Fruit fly (Drosophila melanogaster) whole organism, embryonic: ENCODE results near the gene Ubc6.

ENCODE experiments used
- Ada2b ChIP-seq: fragments of 200-800 bp; sonication (Bioruptor generic); IDR thresholded peaks from 2 replicates; pipeline ENCODE4 v1.3.6; 2022; ENCODE audit warnings: missing biosample characterization, missing genetic modification characterization
- Blimp-1 ChIP-seq: fragments of 200-800 bp; sonication (Bioruptor generic); optimal IDR thresholded peaks from 3 replicates; lab custom pipeline; 2018; ENCODE audit warnings: missing biosample characterization, missing genetic modification characterization, mild to moderate bottlenecking, moderate library complexity, missing genetic modification reagents
- CG10147 ChIP-seq: fragments of 200-800 bp; sonication (Bioruptor generic); optimal IDR thresholded peaks from 2 replicates; lab custom pipeline; 2019; ENCODE audit warnings: missing biosample characterization, mild to moderate bottlenecking, missing genetic modification characterization, moderate library complexity
- CG11093 ChIP-seq: fragments of 200-800 bp; sonication (Bioruptor generic); IDR thresholded peaks from 3 replicates; pipeline ENCODE4 v1.3.6; 2022; ENCODE audit warnings: missing biosample characterization, missing genetic modification characterization
- CG13624 ChIP-seq: fragments of 200-800 bp; sonication (Bioruptor generic); optimal IDR thresholded peaks from 2 replicates; lab custom pipeline; 2016; ENCODE audit warnings: missing biosample characterization, missing genetic modification characterization
- CG17328 ChIP-seq: fragments of 200-800 bp; sonication (Bioruptor generic); IDR thresholded peaks from 2 replicates; pipeline ENCODE4 v1.3.6; 2022; ENCODE audit warnings: missing biosample characterization, missing genetic modification characterization
- CG17802 ChIP-seq: fragments of 200-800 bp; sonication (Bioruptor generic); optimal IDR thresholded peaks from 2 replicates; lab custom pipeline; 2018; ENCODE audit warnings: missing biosample characterization, mild to moderate bottlenecking, missing genetic modification characterization, moderate library complexity
- CG17912 ChIP-seq: fragments of 200-800 bp; sonication (Bioruptor generic); optimal IDR thresholded peaks from 2 replicates; lab custom pipeline; 2018; ENCODE audit warnings: missing biosample characterization, mild to moderate bottlenecking, missing genetic modification characterization
- CG18764 ChIP-seq: fragments of 200-800 bp; sonication (Bioruptor generic); optimal IDR thresholded peaks from 3 replicates; lab custom pipeline; 2016; ENCODE audit warnings: missing biosample characterization, missing genetic modification characterization
- CG3163 ChIP-seq: fragments of 200-800 bp; sonication (Bioruptor generic); optimal IDR thresholded peaks from 3 replicates; lab custom pipeline; 2016; ENCODE audit warnings: missing biosample characterization, missing genetic modification characterization
- CG32532 ChIP-seq: fragments of 200-800 bp; sonication (Bioruptor generic); IDR thresholded peaks from 2 replicates; pipeline ENCODE4 v1.3.6; 2022; ENCODE audit warnings: missing biosample characterization, missing genetic modification characterization
- CG42726 ChIP-seq: fragments of 200-800 bp; sonication (Bioruptor generic); IDR thresholded peaks from 2 replicates; pipeline ENCODE4 v1.3.6; 2022; ENCODE audit warnings: missing biosample characterization, missing genetic modification characterization; ENCODE audit not compliant: partially characterized antibody
- CG4424 ChIP-seq: fragments of 200-800 bp; sonication (Bioruptor generic); optimal IDR thresholded peaks from 3 replicates; lab custom pipeline; 2016; ENCODE audit warnings: missing biosample characterization, missing genetic modification characterization
- CG4820 ChIP-seq: fragments of 200-800 bp; sonication (Bioruptor generic); optimal IDR thresholded peaks from 3 replicates; lab custom pipeline; 2016; ENCODE audit warnings: missing biosample characterization, missing genetic modification characterization
- CG6683 ChIP-seq: fragments of 200-800 bp; sonication (Bioruptor generic); optimal IDR thresholded peaks from 2 replicates; lab custom pipeline; 2017; ENCODE audit warnings: missing biosample characterization, mild to moderate bottlenecking, missing genetic modification characterization, missing genetic modification reagents
- CG6689 ChIP-seq: fragments of 200-800 bp; sonication (Bioruptor generic); IDR thresholded peaks from 2 replicates; pipeline ENCODE4 v1.3.6; 2022; ENCODE audit warnings: missing biosample characterization, missing genetic modification characterization
- CG6854 ChIP-seq: fragments of 200-800 bp; sonication (Bioruptor generic); optimal IDR thresholded peaks from 3 replicates; lab custom pipeline; 2017; ENCODE audit warnings: missing biosample characterization, mild to moderate bottlenecking, missing genetic modification characterization
- CG7556 ChIP-seq: fragments of 200-800 bp; sonication (Bioruptor generic); optimal IDR thresholded peaks from 2 replicates; lab custom pipeline; 2017; ENCODE audit warnings: missing biosample characterization, mild to moderate bottlenecking, missing genetic modification characterization
- CG7786 ChIP-seq: fragments of 200-800 bp; sonication (Bioruptor generic); optimal IDR thresholded peaks from 2 replicates; lab custom pipeline; 2016; ENCODE audit warnings: missing biosample characterization, missing genetic modification characterization
- CG9817 ChIP-seq: fragments of 200-800 bp; sonication (Bioruptor generic); optimal IDR thresholded peaks from 2 replicates; lab custom pipeline; 2018; ENCODE audit warnings: missing biosample characterization, mild to moderate bottlenecking, missing genetic modification characterization, moderate library complexity
- CTCF ChIP-seq: fragments of 200-800 bp; sonication (Bioruptor generic); optimal IDR thresholded peaks from 2 replicates; lab custom pipeline; 2017; ENCODE audit warnings: missing biosample characterization, mild to moderate bottlenecking, missing genetic modification characterization, moderate library complexity
- CkIIα-i1 ChIP-seq: fragments of 200-800 bp; sonication (Bioruptor generic); IDR thresholded peaks from 2 replicates; pipeline ENCODE4 v1.3.6; 2022; ENCODE audit warnings: missing biosample characterization, missing genetic modification characterization
- Drgx ChIP-seq: fragments of 200-800 bp; sonication (Bioruptor generic); IDR thresholded peaks from 2 replicates; pipeline ENCODE4 v1.3.6; 2022; ENCODE audit warnings: missing biosample characterization, missing genetic modification characterization
- Ets65A ChIP-seq: fragments of 200-800 bp; sonication (Bioruptor generic); peaks from one replicate; lab custom pipeline; 2016; ENCODE audit warnings: missing biosample characterization, missing genetic modification characterization
- Fer2 ChIP-seq: fragments of 200-800 bp; sonication (Bioruptor generic); optimal IDR thresholded peaks from 2 replicates; lab custom pipeline; 2018; ENCODE audit warnings: missing biosample characterization, mild to moderate bottlenecking, missing genetic modification characterization, moderate library complexity
- HLH54F ChIP-seq: fragments of 200-800 bp; sonication (Bioruptor generic); optimal IDR thresholded peaks from 3 replicates; lab custom pipeline; 2016; ENCODE audit warnings: missing biosample characterization, missing genetic modification characterization
- Hr78 ChIP-seq, 2 experiments: fragments of 200-800 bp in 1 of 2; fragments of >200 bp in 1 of 2; sonication (Bioruptor generic) in 1 of 2; optimal IDR thresholded peaks; 2 replicates each; lab custom pipeline; 2017 to 2019; ENCODE audit warnings: missing biosample characterization in 2 of 2, missing genetic modification characterization in 2 of 2, mild to moderate bottlenecking in 1 of 2, moderate library complexity in 1 of 2
- Myb ChIP-seq: fragments of 200-800 bp; sonication (Bioruptor generic); optimal IDR thresholded peaks from 2 replicates; lab custom pipeline; 2016; ENCODE audit warnings: missing biosample characterization, missing genetic modification characterization
- NK7.1 ChIP-seq: fragments of 200-800 bp; sonication (Bioruptor generic); optimal IDR thresholded peaks from 3 replicates; lab custom pipeline; 2016; ENCODE audit warnings: missing biosample characterization, missing genetic modification characterization
- Ravus ChIP-seq: fragments of 200-800 bp; sonication (Bioruptor generic); IDR thresholded peaks from 2 replicates; pipeline ENCODE4 v1.3.6; 2022; ENCODE audit warnings: missing biosample characterization, missing genetic modification characterization
- Side ChIP-seq: fragments of 200-800 bp; sonication (Bioruptor generic); optimal IDR thresholded peaks from 2 replicates; lab custom pipeline; 2016; ENCODE audit warnings: missing biosample characterization, missing genetic modification characterization
- ase ChIP-seq: fragments of 200-800 bp; sonication (Bioruptor generic); IDR thresholded peaks from 3 replicates; pipeline ENCODE4 v1.3.6; 2022; ENCODE audit warnings: missing biosample characterization, missing genetic modification characterization
- cato ChIP-seq: fragments of 200-800 bp; sonication (Bioruptor generic); optimal IDR thresholded peaks from 2 replicates; lab custom pipeline; 2016; ENCODE audit warnings: missing biosample characterization, missing genetic modification characterization, borderline replicate concordance
- chm ChIP-seq: fragments of 200-800 bp; sonication (Bioruptor generic); IDR thresholded peaks from 2 replicates; pipeline ENCODE4 v1.3.6; 2022; ENCODE audit warnings: missing biosample characterization, missing genetic modification characterization
- crc ChIP-seq: fragments of 200-800 bp; sonication (Bioruptor generic); optimal IDR thresholded peaks from 2 replicates; lab custom pipeline; 2016; ENCODE audit warnings: missing biosample characterization, missing genetic modification characterization
- croc ChIP-seq: fragments of 200-800 bp; sonication (Bioruptor generic); conservative IDR thresholded peaks from 3 replicates; pipeline ENCODE4 v1.3.6; 2022; ENCODE audit warnings: missing biosample characterization, missing genetic modification characterization
- danr ChIP-seq: fragments of 200-800 bp; sonication (Bioruptor generic); IDR thresholded peaks from 2 replicates; pipeline ENCODE4 v1.3.6; 2022; ENCODE audit warnings: missing biosample characterization, missing genetic modification characterization
- disco-r ChIP-seq: fragments of 200-800 bp; sonication (Bioruptor generic); optimal IDR thresholded peaks from 2 replicates; lab custom pipeline; 2016; ENCODE audit warnings: missing biosample characterization, missing genetic modification characterization
- dmrt99B ChIP-seq: fragments of 200-800 bp; sonication (Bioruptor generic); optimal IDR thresholded peaks from 2 replicates; lab custom pipeline; 2018; ENCODE audit warnings: missing biosample characterization, mild to moderate bottlenecking, missing genetic modification characterization, moderate library complexity
- fd3F ChIP-seq: fragments of 200-800 bp; sonication (Bioruptor generic); optimal IDR thresholded peaks from 2 replicates; lab custom pipeline; 2018; ENCODE audit warnings: missing biosample characterization, mild to moderate bottlenecking, missing genetic modification characterization, moderate library complexity
- fd64A ChIP-seq: fragments of 200-800 bp; sonication (Bioruptor generic); optimal IDR thresholded peaks from 3 replicates; lab custom pipeline; 2018; ENCODE audit warnings: missing biosample characterization, mild to moderate bottlenecking, missing genetic modification characterization
- gce ChIP-seq: fragments of 200-800 bp; sonication (Bioruptor generic); IDR thresholded peaks from 3 replicates; pipeline ENCODE4 v1.3.6; 2022; ENCODE audit warnings: missing biosample characterization, missing genetic modification characterization
- gfzf ChIP-seq: fragments of 200-800 bp; sonication (Bioruptor generic); optimal IDR thresholded peaks from 2 replicates; lab custom pipeline; 2016; ENCODE audit warnings: missing biosample characterization, mild to moderate bottlenecking, missing genetic modification characterization, moderate library complexity
- hkb ChIP-seq, 2 experiments: fragments of 200-800 bp in 1 of 2; fragments of >200 bp in 1 of 2; sonication (Bioruptor generic) in 1 of 2; IDR thresholded peaks in 1 of 2; optimal IDR thresholded peaks in 1 of 2; 2 replicates each; pipeline versions ENCODE4 v1.3.6 to Lab custom; 2017 to 2022; ENCODE audit warnings: missing biosample characterization in 1 of 2, missing genetic modification characterization in 1 of 2
- kay ChIP-seq: fragments of 200-800 bp; sonication (Bioruptor generic); optimal IDR thresholded peaks from 2 replicates; lab custom pipeline; 2016; ENCODE audit warnings: missing biosample characterization, missing genetic modification characterization
- knrl ChIP-seq: fragments of 200-800 bp; sonication (Bioruptor generic); IDR thresholded peaks from 3 replicates; pipeline ENCODE4 v1.3.6; 2022; ENCODE audit warnings: missing biosample characterization, missing genetic modification characterization; ENCODE audit not compliant: partially characterized antibody
- mld ChIP-seq: fragments of 200-800 bp; sonication (Bioruptor generic); IDR thresholded peaks from 3 replicates; pipeline ENCODE4 v1.3.6; 2022; ENCODE audit warnings: missing biosample characterization, missing genetic modification characterization; ENCODE audit not compliant: partially characterized antibody
- nmo ChIP-seq: fragments of 200-800 bp; sonication (Bioruptor generic); optimal IDR thresholded peaks from 2 replicates; lab custom pipeline; 2018; ENCODE audit warnings: missing biosample characterization, mild to moderate bottlenecking, missing genetic modification characterization, moderate library complexity
- phol ChIP-seq: fragments of 200-800 bp; sonication (Bioruptor generic); optimal IDR thresholded peaks from 3 replicates; lab custom pipeline; 2018; ENCODE audit warnings: missing biosample characterization, mild to moderate bottlenecking, missing genetic modification characterization, moderate library complexity
- sqz ChIP-seq: fragments of 200-800 bp; sonication (Bioruptor generic); optimal IDR thresholded peaks from 3 replicates; lab custom pipeline; 2018; ENCODE audit warnings: missing biosample characterization, mild to moderate bottlenecking, missing genetic modification characterization
- unpg ChIP-seq: fragments of 200-800 bp; sonication (Bioruptor generic); optimal IDR thresholded peaks from 3 replicates; lab custom pipeline; 2018; ENCODE audit warnings: missing biosample characterization, mild to moderate bottlenecking, missing genetic modification characterization, moderate library complexity
- usp ChIP-seq: fragments of >200 bp; optimal IDR thresholded peaks from 2 replicates; lab custom pipeline; 2017; ENCODE audit warnings: missing biosample characterization, missing genetic modification characterization

Gene Ubc6

DNA sequence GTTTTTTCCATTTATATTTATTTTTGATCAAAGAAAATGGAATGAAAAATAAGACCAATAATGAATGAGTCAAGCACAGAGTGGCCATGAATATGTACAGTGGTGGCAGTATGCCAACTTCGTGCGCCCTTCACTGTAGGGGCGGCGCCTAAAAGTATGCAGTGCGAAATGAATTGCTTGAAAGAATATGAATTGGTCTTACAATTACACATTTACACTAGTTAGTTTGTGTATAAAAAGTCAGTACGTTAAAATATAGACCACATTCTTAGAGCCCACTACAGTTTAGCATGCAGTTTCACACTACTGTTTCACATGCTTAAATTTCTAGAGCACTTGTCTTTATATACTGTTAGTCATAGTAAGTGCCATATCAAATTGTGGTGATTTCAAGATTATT, 10.2 kb upstream of the Ubc6 start (continued):
- TF ChIP-seq HLH54F (GFP tag; lab: Kevin White, UChicago) (peak; percentile 8), CG7556 (no peak), CG42726 (peak; percentile 43; the same call in 1 of the 2 replicates), hkb (optimal IDR thresholded peaks at IDR 0.05; lab: Kevin White, UChicago) (no peak), hkb (GFP tag; IDR thresholded peaks at IDR 0.05; lab: Robert Waterston, UW) (no peak), kay (GFP tag; lab: Kevin White, UChicago) (peak; percentile 96), knrl (GFP tag; lab: Robert Waterston, UW) (peak; percentile 45), fd64A (no peak), CG17328 (GFP tag; lab: Robert Waterston, UW) (no peak), CG7786 (GFP tag; lab: Kevin White, UChicago) (no peak), Hr78 (GFP tag; optimal IDR thresholded peaks at IDR 0.05; lab: Kevin White, UChicago) (no peak), Blimp-1 (GFP tag; lab: Kevin White, UChicago) (no peak), CG4820 (GFP tag; lab: Kevin White, UChicago) (no peak), CG11093 (GFP tag; lab: Robert Waterston, UW) (no peak), phol (tag; lab: Kevin White, UChicago) (peak; percentile 20), Myb (GFP tag; lab: Kevin White, UChicago) (no peak), nmo (GFP tag; lab: Kevin White, UChicago) (no peak), mld (GFP tag; lab: Robert Waterston, UW) (no peak), CG32532 (GFP tag; lab: Robert Waterston, UW) (peak; percentile 19; the same call in 1 of the 2 replicates), CkIIα-i1 (GFP tag; lab: Robert Waterston, UW) (no peak), Drgx (GFP tag; lab: Robert Waterston, UW) (no peak), CG18764 (no peak), Ada2b (GFP tag; lab: Robert Waterston, UW) (no peak), sqz (GFP tag; lab: Kevin White, UChicago) (no peak), gfzf (GFP tag; lab: Kevin White, UChicago) (no peak), CG17912 (no peak), Ravus (GFP tag; lab: Robert Waterston, UW) (no peak), CTCF (peak; percentile 83), CG13624 (GFP tag; lab: Kevin White, UChicago) (no peak), CG9817 (tag; lab: Kevin White, UChicago) (no peak), CG10147 (no peak), danr (no peak), unpg (GFP tag; lab: Kevin White, UChicago) (no peak), cato (no peak), croc (GFP tag; lab: Robert Waterston, UW) (no peak), Ets65A (peak; percentile 73), fd3F (GFP tag; lab: Kevin White, UChicago) (no peak), Fer2 (tag; lab: Kevin White, UChicago) (no peak), CG17802 (no peak), gce (GFP tag; lab: Robert Waterston, UW) (no peak), dmrt99B (no peak), usp (GFP tag; lab: Kevin White, UChicago) (no peak), CG6854 (GFP tag; lab: Kevin White, UChicago) (no peak), chm (GFP tag; lab: Robert Waterston, UW) (no peak), Side (GFP tag; lab: Kevin White, UChicago) (peak; percentile 14), CG6689 (GFP tag; lab: Robert Waterston, UW) (no peak), ase (GFP tag; lab: Robert Waterston, UW) (no peak), CG6683 (no peak), CG3163 (GFP tag; lab: Kevin White, UChicago) (peak; percentile 34), crc (GFP tag; lab: Kevin White, UChicago) (no peak), NK7.1 (no peak), disco-r (no peak), CG4424 (GFP tag; lab: Kevin White, UChicago) (peak; percentile 32)
